Fruit fly (Drosophila melanogaster): ENCODE results near the gene CG12607.

CG12607 gene

DNA sequence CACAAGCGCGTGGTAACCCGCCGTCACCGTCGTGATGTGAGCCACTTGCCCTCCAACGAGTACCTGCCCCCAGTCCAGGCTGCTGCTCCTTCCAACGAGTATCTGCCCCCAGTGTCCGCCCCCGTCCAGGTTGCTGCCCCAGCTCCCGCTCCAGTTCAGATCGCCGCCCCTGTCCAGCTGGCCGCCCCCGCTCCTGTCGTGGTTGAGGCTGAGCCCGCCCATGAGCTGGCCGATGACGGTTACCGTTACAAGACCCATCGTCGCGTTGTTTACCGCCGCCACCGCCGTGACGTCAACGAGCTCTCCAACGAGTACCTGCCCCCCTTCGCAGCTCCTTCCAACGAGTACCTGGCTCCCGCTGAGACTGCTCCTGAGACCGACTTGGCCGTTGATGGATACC is 34.4 kb downstream of the CG12607 start:
- no peak for TF ChIP-seq CG7101 (tag; optimal IDR thresholded peaks at IDR 0.05)

DNA sequence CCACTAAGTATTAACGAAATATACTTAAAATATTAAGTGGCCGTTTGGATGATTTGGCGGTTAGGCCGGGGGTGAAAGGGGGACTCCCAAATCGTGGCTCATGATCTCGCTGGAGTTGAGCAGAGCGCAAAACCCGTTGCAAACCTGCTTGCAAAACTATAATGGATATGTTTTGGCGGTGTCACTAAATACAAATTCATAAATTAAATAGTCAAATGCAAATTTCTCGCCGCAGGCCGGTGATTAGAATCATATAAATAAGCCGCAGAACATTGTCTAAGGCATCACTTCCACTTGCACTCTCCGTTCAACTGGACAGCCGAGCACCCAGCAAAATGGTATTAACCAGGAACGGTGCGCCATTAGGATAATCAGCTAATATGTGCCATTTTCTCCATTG is 36.1 kb downstream of the CG12607 start, which contains the start of gene CG11350:
Gene CG11350 (plus strand): TSS at position 301 of the 400 bp plus-strand sequence.
- TF ChIP-seq CG7045 (GFP tag; optimal IDR thresholded peaks at IDR 0.05), result no peak
- TF ChIP-seq CG1620 (GFP tag; optimal IDR thresholded peaks at IDR 0.05), result no peak
- no peak for TF ChIP-seq Crg-1 (GFP tag; optimal IDR thresholded peaks at IDR 0.05)
- no peak for TF ChIP-seq cic (GFP tag; optimal IDR thresholded peaks at IDR 0.05)
- no peak for TF ChIP-seq cnc (optimal IDR thresholded peaks at IDR 0.05)
- TF ChIP-seq bab1 (GFP tag; optimal IDR thresholded peaks at IDR 0.05), result no peak
- no peak for TF ChIP-seq Clk (GFP tag; optimal IDR thresholded peaks at IDR 0.05)
- TF ChIP-seq Mnt (GFP tag; optimal IDR thresholded peaks at IDR 0.05), result no peak
- TF ChIP-seq CG5204 (GFP tag; optimal IDR thresholded peaks at IDR 0.05), result no peak
- no peak for TF ChIP-seq CG12768 (GFP tag; optimal IDR thresholded peaks at IDR 0.05)

DNA sequence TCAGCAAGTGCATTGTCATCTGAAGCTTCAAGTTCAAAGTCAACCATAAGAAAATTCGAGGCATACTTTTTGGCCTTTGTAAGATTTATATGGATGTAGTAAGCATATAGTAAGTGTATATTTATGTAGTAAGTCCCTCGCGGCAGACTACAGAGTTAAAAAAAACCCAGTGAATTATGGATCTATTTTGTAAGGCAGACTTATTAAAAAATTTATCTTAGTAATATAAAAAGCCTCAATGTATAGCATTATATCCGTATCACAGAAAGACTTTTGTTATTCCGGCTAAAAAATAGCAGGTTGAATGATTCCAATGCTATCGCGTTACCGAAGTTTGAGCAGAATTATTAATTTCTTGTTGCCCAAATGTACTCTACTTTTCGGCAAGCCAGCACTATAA is 38.2 kb downstream of the CG12607 start:
- no peak for TF ChIP-seq CG1620 (GFP tag; optimal IDR thresholded peaks at IDR 0.05)
- no peak for TF ChIP-seq Hr96 (GFP tag; optimal IDR thresholded peaks at IDR 0.05)
- no peak for TF ChIP-seq ovo (GFP tag; optimal IDR thresholded peaks at IDR 0.05)
- TF ChIP-seq cic (GFP tag; optimal IDR thresholded peaks at IDR 0.05), result no peak
- TF ChIP-seq cnc (optimal IDR thresholded peaks at IDR 0.05), result no peak
- no peak for TF ChIP-seq CG11617 (GFP tag; optimal IDR thresholded peaks at IDR 0.05)
- no peak for TF ChIP-seq CG5204 (GFP tag; optimal IDR thresholded peaks at IDR 0.05)
- no peak for TF ChIP-seq tj (GFP tag; optimal IDR thresholded peaks at IDR 0.05)
- TF ChIP-seq toe (GFP tag; optimal IDR thresholded peaks at IDR 0.05), result no peak
- no peak for TF ChIP-seq Crg-1 (GFP tag; optimal IDR thresholded peaks at IDR 0.05)

DNA sequence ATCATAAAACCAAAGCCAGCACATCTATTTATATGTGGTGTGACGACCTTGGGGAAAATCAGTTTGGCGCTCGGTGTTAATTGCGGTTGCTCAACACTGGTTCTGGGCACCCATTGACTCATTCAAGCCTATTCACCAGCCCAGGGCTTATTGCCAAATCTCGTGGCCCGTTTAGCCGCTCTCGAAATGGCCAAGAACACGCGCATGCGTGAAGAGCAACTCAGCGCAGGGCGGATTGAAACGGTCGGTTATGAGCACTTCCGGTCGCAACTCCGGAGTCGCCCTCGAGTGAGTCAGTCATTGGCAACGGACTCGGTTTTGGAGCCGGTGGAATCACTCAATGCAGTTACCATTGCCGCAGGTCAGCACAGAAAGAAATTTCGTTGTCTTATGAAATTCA is 43.1 kb downstream of the CG12607 start:
- no peak for TF ChIP-seq CG7101 (tag; optimal IDR thresholded peaks at IDR 0.05)
- no peak for TF ChIP-seq Mnt (GFP tag; optimal IDR thresholded peaks at IDR 0.05)
- no peak for TF ChIP-seq CG11617 (GFP tag; optimal IDR thresholded peaks at IDR 0.05)
- TF ChIP-seq CG33017 (tag; optimal IDR thresholded peaks at IDR 0.05), result no peak
- TF ChIP-seq cic (GFP tag; optimal IDR thresholded peaks at IDR 0.05), result no peak
- no peak for TF ChIP-seq kay (GFP tag; ENCODE audit: borderline replicate concordance)
- no peak for TF ChIP-seq bab1 (GFP tag; optimal IDR thresholded peaks at IDR 0.05)
- TF ChIP-seq Hr96 (GFP tag; optimal IDR thresholded peaks at IDR 0.05), result no peak
- TF ChIP-seq CG12768 (GFP tag; optimal IDR thresholded peaks at IDR 0.05), result no peak
- no peak for TF ChIP-seq CG5204 (GFP tag; optimal IDR thresholded peaks at IDR 0.05)
- no peak for TF ChIP-seq tj (GFP tag; optimal IDR thresholded peaks at IDR 0.05)
- no peak for TF ChIP-seq Crg-1 (GFP tag; optimal IDR thresholded peaks at IDR 0.05)
- TF ChIP-seq pad (GFP tag; optimal IDR thresholded peaks at IDR 0.05), result no peak
- no peak for TF ChIP-seq toe (GFP tag; optimal IDR thresholded peaks at IDR 0.05)
- no peak for TF ChIP-seq cnc (optimal IDR thresholded peaks at IDR 0.05)

DNA sequence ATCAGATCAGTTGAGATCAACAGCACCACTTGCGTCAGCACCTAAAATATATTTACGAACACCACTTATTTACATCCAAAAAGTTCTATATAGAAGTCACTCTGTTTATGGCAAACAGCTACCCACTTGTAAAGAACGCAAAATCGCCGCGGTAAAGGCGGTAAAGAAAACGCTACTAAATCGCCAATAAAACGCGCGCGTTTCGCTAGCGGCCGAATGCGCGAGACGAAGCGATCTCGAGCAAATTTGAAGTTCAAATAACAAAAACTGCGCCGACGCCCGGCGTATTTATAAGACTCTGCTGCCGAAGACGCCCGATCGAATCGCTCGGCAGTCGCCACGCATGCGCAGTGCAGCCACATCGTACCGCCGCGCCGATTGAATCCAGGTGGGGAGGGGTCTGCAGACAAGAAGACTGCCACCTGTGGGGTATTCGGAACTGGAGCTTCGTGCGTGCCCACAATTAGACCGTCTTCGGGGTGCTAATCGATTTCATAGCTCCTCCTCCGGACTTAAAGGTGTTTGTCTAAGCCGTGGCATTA is 44.4 kb downstream of the CG12607 start, which contains the start of gene CG13722:
Gene CG13722 (minus strand): TSS at position 262 of the 542 bp plus-strand sequence.
- TF ChIP-seq CG11617 (GFP tag; optimal IDR thresholded peaks at IDR 0.05), result no peak
- no peak for TF ChIP-seq CG5204 (GFP tag; optimal IDR thresholded peaks at IDR 0.05)
- no peak for TF ChIP-seq CG12768 (GFP tag; optimal IDR thresholded peaks at IDR 0.05)
- no peak for TF ChIP-seq CG1620 (GFP tag; optimal IDR thresholded peaks at IDR 0.05)
- no peak for TF ChIP-seq Crg-1 (GFP tag; optimal IDR thresholded peaks at IDR 0.05)
- no peak for TF ChIP-seq CG14711 (tag; optimal IDR thresholded peaks at IDR 0.05)
- TF ChIP-seq tj (GFP tag; optimal IDR thresholded peaks at IDR 0.05), result no peak
- no peak for TF ChIP-seq Hr96 (GFP tag; optimal IDR thresholded peaks at IDR 0.05)
- TF ChIP-seq ovo (GFP tag; optimal IDR thresholded peaks at IDR 0.05), result no peak
- TF ChIP-seq Mnt (GFP tag; optimal IDR thresholded peaks at IDR 0.05), result no peak
- no peak for TF ChIP-seq toe (GFP tag; optimal IDR thresholded peaks at IDR 0.05)
- TF ChIP-seq bab1 (GFP tag; optimal IDR thresholded peaks at IDR 0.05), result no peak
- TF ChIP-seq CG33017 (tag; optimal IDR thresholded peaks at IDR 0.05), result no peak
- no peak for TF ChIP-seq CG7045 (GFP tag; optimal IDR thresholded peaks at IDR 0.05)
- TF ChIP-seq CG7101 (tag; optimal IDR thresholded peaks at IDR 0.05), result no peak
- TF ChIP-seq cic (GFP tag; optimal IDR thresholded peaks at IDR 0.05), result no peak
- no peak for TF ChIP-seq kay (GFP tag; ENCODE audit: borderline replicate concordance)
- TF ChIP-seq cnc (optimal IDR thresholded peaks at IDR 0.05), result no peak

DNA sequence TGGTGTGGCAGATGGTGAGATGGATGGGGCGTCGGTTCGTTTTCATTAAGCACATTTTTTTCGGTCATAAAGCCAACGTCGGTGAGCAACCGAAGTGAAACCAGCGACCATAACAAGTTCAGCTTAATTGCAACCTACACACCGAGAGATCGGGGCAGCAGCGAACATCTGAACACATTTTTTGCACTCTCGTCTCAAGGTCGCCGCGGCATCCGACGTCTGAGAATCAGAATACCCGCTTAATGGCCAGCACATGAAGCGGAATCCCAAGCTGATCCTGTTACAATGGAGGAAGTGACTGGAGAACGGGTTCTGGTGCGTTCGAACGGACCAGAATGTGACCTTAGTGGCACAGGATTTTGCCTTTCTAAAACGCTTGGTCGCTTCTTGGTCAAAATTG is 47.2 kb downstream of the CG12607 start:
- TF ChIP-seq CG14711 (tag; optimal IDR thresholded peaks at IDR 0.05) (no peak), CG7045 (GFP tag; optimal IDR thresholded peaks at IDR 0.05) (no peak), CG1620 (GFP tag; optimal IDR thresholded peaks at IDR 0.05) (no peak), pad (GFP tag; optimal IDR thresholded peaks at IDR 0.05) (no peak), tj (GFP tag; optimal IDR thresholded peaks at IDR 0.05) (no peak), Clk (GFP tag; optimal IDR thresholded peaks at IDR 0.05) (no peak), kay (GFP tag; ENCODE audit: borderline replicate concordance) (no peak), CG11617 (GFP tag; optimal IDR thresholded peaks at IDR 0.05) (no peak), CG12768 (GFP tag; optimal IDR thresholded peaks at IDR 0.05) (no peak), CG33017 (tag; optimal IDR thresholded peaks at IDR 0.05) (no peak), cnc (optimal IDR thresholded peaks at IDR 0.05) (no peak), cic (GFP tag; optimal IDR thresholded peaks at IDR 0.05) (no peak), ovo (GFP tag; optimal IDR thresholded peaks at IDR 0.05) (no peak)

DNA sequence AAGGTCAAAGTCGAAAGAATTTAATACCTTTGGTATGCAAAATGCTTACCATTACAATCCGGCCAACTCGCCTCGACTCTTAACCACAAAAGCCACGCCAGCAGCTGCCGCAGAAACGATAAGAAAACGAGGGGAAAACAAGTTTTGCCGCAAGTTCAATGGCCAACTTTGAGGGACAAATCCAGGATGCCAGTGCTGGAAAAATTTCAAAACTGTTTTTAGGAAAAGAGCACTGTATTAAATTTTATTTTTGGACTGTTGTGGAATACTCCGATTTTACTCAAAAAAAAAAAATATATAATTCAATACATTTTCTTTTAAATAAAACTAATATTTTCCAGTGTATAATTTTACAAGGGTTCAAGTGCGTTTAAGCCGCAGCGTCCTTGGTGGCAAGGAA is 48.2 kb downstream of the CG12607 start:
- TF ChIP-seq Clk (GFP tag; optimal IDR thresholded peaks at IDR 0.05) (no peak), bab1 (GFP tag; optimal IDR thresholded peaks at IDR 0.05) (no peak), Crg-1 (GFP tag; optimal IDR thresholded peaks at IDR 0.05) (no peak), pad (GFP tag; optimal IDR thresholded peaks at IDR 0.05) (no peak), CG7045 (GFP tag; optimal IDR thresholded peaks at IDR 0.05) (no peak), CG33017 (tag; optimal IDR thresholded peaks at IDR 0.05) (no peak), CG7101 (tag; optimal IDR thresholded peaks at IDR 0.05) (no peak), cnc (optimal IDR thresholded peaks at IDR 0.05) (no peak), ovo (GFP tag; optimal IDR thresholded peaks at IDR 0.05) (no peak), cic (GFP tag; optimal IDR thresholded peaks at IDR 0.05) (no peak), CG1620 (GFP tag; optimal IDR thresholded peaks at IDR 0.05) (no peak), Hr96 (GFP tag; optimal IDR thresholded peaks at IDR 0.05) (no peak)

Measured in whole organism, adult.